Fruit fly (Drosophila melanogaster): ENCODE measurements around the gene Dim1.

Gene Dim1

dm6 chr2L:4448582-4449016 lies 45.5 kb downstream of the Dim1 start, which contains the start of gene MFS18 (continued):
- TF ChIP-seq CG2120 (GFP tag; optimal IDR thresholded peaks at IDR 0.05) (peak; percentile 96), jumu (GFP tag; optimal IDR thresholded peaks at IDR 0.05) (peak; percentile 74), sug (tag; optimal IDR thresholded peaks at IDR 0.05) (peak; percentile 82), CoRest (tag; optimal IDR thresholded peaks at IDR 0.05) (peak; percentile 96), Eip74EF (GFP tag; optimal IDR thresholded peaks at IDR 0.05) (peak in 1 of 2 experiments; percentile 94), CG9215 (GFP tag; IDR thresholded peaks at IDR 0.05) (peak; percentile 97), mam (GFP tag; optimal IDR thresholded peaks at IDR 0.05) (peak; percentile 97), cwo (GFP tag; optimal IDR thresholded peaks at IDR 0.05) (peak; percentile 98), unc-4 (GFP tag; IDR thresholded peaks at IDR 0.05; ENCODE audit: partially characterized antibody) (peak; percentile 52), CG32772 (GFP tag; IDR thresholded peaks at IDR 0.05) (peak; percentile 99), Lpt (GFP tag; optimal IDR thresholded peaks at IDR 0.05) (no peak), cas (GFP tag; IDR thresholded peaks at IDR 0.05) (peak; percentile 98), ken (GFP tag; IDR thresholded peaks at IDR 0.05) (peak; percentile 98), Six4 (GFP tag; optimal IDR thresholded peaks at IDR 0.05) (peak; percentile 99), sr (GFP tag; IDR thresholded peaks at IDR 0.05) (peak; percentile 95), insv (GFP tag; optimal IDR thresholded peaks at IDR 0.05) (peak in 1 of 2 experiments; percentile 54), CG13123 (GFP tag; optimal IDR thresholded peaks at IDR 0.05) (peak; percentile 93), Sin3A (optimal IDR thresholded peaks at IDR 0.05) (no peak), wek (GFP tag; optimal IDR thresholded peaks at IDR 0.05) (peak; percentile 80), CG12769 (tag; optimal IDR thresholded peaks at IDR 0.05) (no peak), CG11398 (GFP tag; optimal IDR thresholded peaks at IDR 0.05) (peak; percentile 35), bowl (GFP tag; IDR thresholded peaks at IDR 0.05) (peak; percentile 96), CG9727 (GFP tag; optimal IDR thresholded peaks at IDR 0.05) (peak; percentile 99), psq (GFP tag; optimal IDR thresholded peaks at IDR 0.05) (peak; percentile 91), nau (GFP tag; optimal IDR thresholded peaks at IDR 0.05) (no peak), BEAF-32 (GFP tag; optimal IDR thresholded peaks at IDR 0.05) (peak; percentile 49), so (GFP tag; IDR thresholded peaks at IDR 0.05) (peak; percentile 99), abd-A (tag; optimal IDR thresholded peaks at IDR 0.05) (no peak), CG7963 (GFP tag; IDR thresholded peaks at IDR 0.05; ENCODE audit: partially characterized antibody) (peak; percentile 89), rib (GFP tag; IDR thresholded peaks at IDR 0.05) (peak; percentile 97), TFAM (GFP tag; optimal IDR thresholded peaks at IDR 0.05) (peak; percentile 94), grau (tag; optimal IDR thresholded peaks at IDR 0.05) (peak; percentile 91), HLH4C (GFP tag; IDR thresholded peaks at IDR 0.05; ENCODE audit: partially characterized antibody) (peak; percentile 93), jing (GFP tag; optimal IDR thresholded peaks at IDR 0.05) (peak; percentile 99), kni (GFP tag; optimal IDR thresholded peaks at IDR 0.05) (no peak), pnt (GFP tag; optimal IDR thresholded peaks at IDR 0.05) (peak; percentile 66), Taf1 (GFP tag; IDR thresholded peaks at IDR 0.05) (peak; percentile 96), repo (GFP tag; optimal IDR thresholded peaks at IDR 0.05) (peak; percentile 91), CG30431 (GFP tag; optimal IDR thresholded peaks at IDR 0.05) (peak; percentile 94), CG10321 (GFP tag; IDR thresholded peaks at IDR 0.05) (peak; percentile 86), disco-r (GFP tag; optimal IDR thresholded peaks at IDR 0.05) (peak; percentile 65), ro (GFP tag; IDR thresholded peaks at IDR 0.05) (peak; percentile 98), stwl (tag; optimal IDR thresholded peaks at IDR 0.05) (peak; percentile 94), dan (GFP tag; IDR thresholded peaks at IDR 0.05) (peak; percentile 95), CG11085 (GFP tag; IDR thresholded peaks at IDR 0.05) (peak; percentile 98), lbe (GFP tag; optimal IDR thresholded peaks at IDR 0.05) (peak; percentile 93), chinmo (GFP tag; IDR thresholded peaks at IDR 0.05; ENCODE audit: partially characterized antibody) (peak; percentile 85; the same call in 2 of the 4 replicates), sim (GFP tag; IDR thresholded peaks at IDR 0.05) (peak; percentile 99), maf-S (GFP tag; optimal IDR thresholded peaks at IDR 0.05) (peak; percentile 97), salm (tag; optimal IDR thresholded peaks at IDR 0.05) (peak; percentile 89), corto (GFP tag; optimal IDR thresholded peaks at IDR 0.05) (no peak)

Measured in whole organism, embryonic.